Fruit fly (Drosophila melanogaster): ENCODE data around the gene dac.

DNA sequence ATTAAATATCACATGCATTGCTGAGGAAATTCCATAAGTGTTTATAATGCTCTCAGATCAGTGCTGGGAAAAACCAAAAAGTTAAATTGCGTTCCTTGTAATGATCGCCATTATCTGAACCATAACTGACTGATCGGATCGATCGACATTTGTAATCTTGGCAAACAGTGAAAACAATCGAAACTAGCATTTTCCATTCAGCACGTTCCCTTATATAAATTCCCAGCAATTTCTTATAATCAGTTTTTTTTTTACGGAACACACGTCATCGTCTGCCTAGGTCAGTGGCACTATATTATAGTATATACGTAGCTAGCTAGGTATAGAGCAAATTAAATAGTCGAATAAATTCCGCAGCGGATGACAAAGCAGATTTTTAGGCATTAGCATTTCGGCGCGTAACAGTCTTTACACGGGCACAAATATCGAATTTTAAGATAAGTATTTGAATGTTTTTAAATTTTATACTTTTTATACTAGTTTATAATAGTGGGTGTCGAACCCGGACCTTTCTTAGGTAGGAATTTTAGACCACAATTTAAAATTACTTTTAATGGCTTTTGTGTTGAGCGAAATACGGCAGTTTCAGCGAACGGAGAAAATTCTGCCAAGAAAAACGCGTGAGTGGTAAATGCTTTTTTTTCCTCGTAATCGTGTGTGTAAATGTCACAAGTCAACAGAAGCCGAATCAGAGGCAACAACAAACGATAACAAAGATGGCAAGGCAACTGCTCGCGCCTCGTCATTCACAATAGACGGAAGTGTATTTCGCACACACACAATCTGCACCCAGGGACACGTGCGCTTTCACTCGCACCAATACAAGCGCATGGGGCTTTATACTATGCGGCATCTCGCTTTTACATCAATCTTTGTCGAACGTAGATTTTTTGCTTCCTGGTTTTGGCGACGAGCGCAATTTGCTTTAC is 44.0 kb upstream of the dac start:
- TF ChIP-seq psq (optimal IDR thresholded peaks at IDR 0.05): no peak
- TF ChIP-seq Sin3A (optimal IDR thresholded peaks at IDR 0.05): no peak
- no peak for TF ChIP-seq h (optimal IDR thresholded peaks at IDR 0.05)
- no peak for TF ChIP-seq Myc (optimal IDR thresholded peaks at IDR 0.05)
- TF ChIP-seq ttk (optimal IDR thresholded peaks at IDR 0.05): no peak

Data from Kc167 (cell line).